Fruit fly (Drosophila melanogaster) whole organism, embryonic: ENCODE data around the gene CG13810.

Source experiments
- Aef1 ChIP-seq: fragments of 200-800 bp; sonication (Bioruptor generic); IDR thresholded peaks from 3 replicates; pipeline ENCODE4 v1.3.6; 2022; ENCODE audit warnings: missing biosample characterization, missing genetic modification characterization
- Atf-2 ChIP-seq: fragments of 200-800 bp; sonication (Bioruptor generic); optimal IDR thresholded peaks from 2 replicates; lab custom pipeline; 2016; ENCODE audit warnings: missing biosample characterization, missing genetic modification characterization
- Blimp-1 ChIP-seq: fragments of 200-800 bp; sonication (Bioruptor generic); optimal IDR thresholded peaks from 3 replicates; lab custom pipeline; 2018; ENCODE audit warnings: missing biosample characterization, missing genetic modification characterization, mild to moderate bottlenecking, moderate library complexity, missing genetic modification reagents
- CG10209 ChIP-seq: fragments of 200-800 bp; sonication (Bioruptor generic); optimal IDR thresholded peaks from 3 replicates; lab custom pipeline; 2017; ENCODE audit warnings: missing biosample characterization, mild to moderate bottlenecking, missing genetic modification characterization, missing genetic modification reagents
- CG11456 ChIP-seq: fragments of 200-800 bp; sonication (Bioruptor generic); IDR thresholded peaks from 3 replicates; pipeline ENCODE4 v1.3.6; 2022; ENCODE audit warnings: missing biosample characterization, missing genetic modification characterization
- CG12659 ChIP-seq: fragments of 200-800 bp; sonication (Bioruptor generic); optimal IDR thresholded peaks from 3 replicates; lab custom pipeline; 2017; ENCODE audit warnings: mild to moderate bottlenecking, missing biosample characterization, missing genetic modification reagents, missing genetic modification characterization
- CG13424 ChIP-seq: fragments of 200-800 bp; sonication (Bioruptor generic); optimal IDR thresholded peaks from 2 replicates; lab custom pipeline; 2019; ENCODE audit warnings: missing biosample characterization, mild to moderate bottlenecking, missing genetic modification characterization, moderate library complexity
- CG14441 ChIP-seq: fragments of 200-800 bp; sonication (Bioruptor generic); IDR thresholded peaks from 2 replicates; pipeline ENCODE4 v1.3.6; 2022; ENCODE audit warnings: missing biosample characterization, missing genetic modification characterization
- CG14860 ChIP-seq: fragments of 200-800 bp; sonication (Bioruptor generic); IDR thresholded peaks from 3 replicates; pipeline ENCODE4 v1.3.6; 2022; ENCODE audit warnings: missing biosample characterization, missing genetic modification characterization; ENCODE audit not compliant: partially characterized antibody
- CG17385 ChIP-seq: fragments of 200-800 bp; sonication (Bioruptor generic); optimal IDR thresholded peaks from 3 replicates; lab custom pipeline; 2018; ENCODE audit warnings: missing biosample characterization, mild to moderate bottlenecking, missing genetic modification characterization
- CG2678 ChIP-seq: fragments of 200-800 bp; sonication (Bioruptor generic); optimal IDR thresholded peaks from 3 replicates; lab custom pipeline; 2019; ENCODE audit warnings: missing biosample characterization, mild to moderate bottlenecking, missing genetic modification characterization, moderate library complexity
- CG31441 ChIP-seq: fragments of 200-800 bp; sonication (Bioruptor generic); IDR thresholded peaks from 2 replicates; pipeline ENCODE4 v1.3.6; 2022; ENCODE audit warnings: missing biosample characterization, missing genetic modification characterization
- CG3838 ChIP-seq: fragments of 200-800 bp; sonication (Bioruptor generic); optimal IDR thresholded peaks from 3 replicates; lab custom pipeline; 2016; ENCODE audit warnings: missing biosample characterization, missing genetic modification characterization
- CG3995 ChIP-seq: fragments of 200-800 bp; sonication (Bioruptor generic); optimal IDR thresholded peaks from 3 replicates; lab custom pipeline; 2016; ENCODE audit warnings: missing biosample characterization, missing genetic modification characterization
- CG4328 ChIP-seq: fragments of 200-800 bp; sonication (Bioruptor generic); optimal IDR thresholded peaks from 3 replicates; lab custom pipeline; 2017; ENCODE audit warnings: missing biosample characterization, missing genetic modification reagents, missing genetic modification characterization
- CG5180 ChIP-seq: fragments of 200-800 bp; sonication (Bioruptor generic); optimal IDR thresholded peaks from 3 replicates; lab custom pipeline; 2017; ENCODE audit warnings: missing biosample characterization, missing genetic modification characterization, mild to moderate bottlenecking, moderate library complexity, missing genetic modification reagents
- CG6765 ChIP-seq: fragments of 200-800 bp; sonication (Bioruptor generic); optimal IDR thresholded peaks from 3 replicates; lab custom pipeline; 2017; ENCODE audit warnings: missing biosample characterization, mild to moderate bottlenecking, missing genetic modification characterization
- CG7556 ChIP-seq: fragments of 200-800 bp; sonication (Bioruptor generic); optimal IDR thresholded peaks from 2 replicates; lab custom pipeline; 2017; ENCODE audit warnings: missing biosample characterization, mild to moderate bottlenecking, missing genetic modification characterization
- CG7839 ChIP-seq: fragments of 200-800 bp; sonication (Bioruptor generic); optimal IDR thresholded peaks from 3 replicates; lab custom pipeline; 2018; ENCODE audit warnings: missing biosample characterization, mild to moderate bottlenecking, missing genetic modification characterization, moderate library complexity
- CG8388 ChIP-seq: fragments of 200-800 bp; sonication (Bioruptor generic); optimal IDR thresholded peaks from 2 replicates; lab custom pipeline; 2019; ENCODE audit warnings: missing biosample characterization, mild to moderate bottlenecking, missing genetic modification characterization, moderate library complexity
- CG9932 ChIP-seq: fragments of 200-800 bp; sonication (Bioruptor generic); IDR thresholded peaks from 2 replicates; pipeline ENCODE4 v1.3.6; 2022; ENCODE audit warnings: missing biosample characterization, missing genetic modification characterization
- Dp ChIP-seq: fragments of 200-800 bp; sonication (Bioruptor generic); optimal IDR thresholded peaks from 2 replicates; lab custom pipeline; 2018; ENCODE audit warnings: missing biosample characterization, mild to moderate bottlenecking, missing genetic modification characterization, moderate library complexity
- Hsf ChIP-seq: fragments of 200-800 bp; sonication (Bioruptor generic); optimal IDR thresholded peaks from 3 replicates; lab custom pipeline; 2016; ENCODE audit warnings: missing biosample characterization, missing genetic modification characterization
- Meics ChIP-seq: fragments of 200-800 bp; sonication (Bioruptor generic); optimal IDR thresholded peaks from 2 replicates; lab custom pipeline; 2017; ENCODE audit warnings: missing biosample characterization, mild to moderate bottlenecking, missing genetic modification characterization
- Optix ChIP-seq: fragments of 200-800 bp; sonication (Bioruptor generic); IDR thresholded peaks from 3 replicates; pipeline ENCODE4 v1.3.6; 2022; ENCODE audit warnings: missing biosample characterization, missing genetic modification characterization
- PHDP ChIP-seq: fragments of 200-800 bp; sonication (Bioruptor generic); optimal IDR thresholded peaks from 3 replicates; lab custom pipeline; 2018; ENCODE audit warnings: missing biosample characterization, mild to moderate bottlenecking, missing genetic modification characterization, moderate library complexity
- Poxn ChIP-seq: fragments of 200-800 bp; sonication (Bioruptor generic); IDR thresholded peaks from 2 replicates; pipeline ENCODE4 v1.3.6; 2022; ENCODE audit warnings: missing biosample characterization, missing genetic modification characterization
- Six4 ChIP-seq: fragments of 200-800 bp; sonication (Bioruptor generic); optimal IDR thresholded peaks from 2 replicates; lab custom pipeline; 2016; ENCODE audit warnings: missing biosample characterization, missing genetic modification characterization
- Taf1 ChIP-seq: fragments of 200-800 bp; sonication (Bioruptor generic); IDR thresholded peaks from 2 replicates; pipeline ENCODE4 v1.3.6; 2022; ENCODE audit warnings: missing biosample characterization, missing genetic modification characterization
- Xrp1 ChIP-seq: fragments of 200-800 bp; sonication (Bioruptor generic); IDR thresholded peaks from 2 replicates; pipeline ENCODE4 v1.3.6; 2022; ENCODE audit warnings: missing biosample characterization, missing genetic modification characterization
- bab2 ChIP-seq: fragments of 200-800 bp; sonication (Bioruptor generic); optimal IDR thresholded peaks from 2 replicates; lab custom pipeline; 2016; ENCODE audit warnings: missing biosample characterization, missing genetic modification characterization
- bsh ChIP-seq, 2 experiments: fragments of 200-800 bp; sonication (Bioruptor generic); optimal IDR thresholded peaks; 2 replicates each; lab custom pipeline; 2017 to 2018; ENCODE audit warnings: mild to moderate bottlenecking in 2 of 2, missing biosample characterization in 2 of 2, missing genetic modification characterization in 2 of 2, moderate library complexity in 1 of 2
- corto ChIP-seq: fragments of 200-800 bp; sonication (Bioruptor generic); optimal IDR thresholded peaks from 2 replicates; lab custom pipeline; 2016; ENCODE audit warnings: missing biosample characterization, mild to moderate bottlenecking, missing genetic modification characterization, moderate library complexity
- croc ChIP-seq: fragments of 200-800 bp; sonication (Bioruptor generic); conservative IDR thresholded peaks from 3 replicates; pipeline ENCODE4 v1.3.6; 2022; ENCODE audit warnings: missing biosample characterization, missing genetic modification characterization
- crol ChIP-seq: fragments of 200-800 bp; sonication (Bioruptor generic); IDR thresholded peaks from 2 replicates; pipeline ENCODE4 v1.3.6; 2022; ENCODE audit warnings: missing biosample characterization, missing genetic modification characterization
- dmrt99B ChIP-seq: fragments of 200-800 bp; sonication (Bioruptor generic); optimal IDR thresholded peaks from 2 replicates; lab custom pipeline; 2018; ENCODE audit warnings: missing biosample characterization, mild to moderate bottlenecking, missing genetic modification characterization, moderate library complexity
- esg ChIP-seq: fragments of 200-800 bp; sonication (Bioruptor generic); conservative IDR thresholded peaks from 2 replicates; pipeline ENCODE4 v1.3.6; 2022; ENCODE audit warnings: missing biosample characterization, missing genetic modification characterization
- fd102C ChIP-seq: fragments of 200-800 bp; sonication (Bioruptor generic); optimal IDR thresholded peaks from 2 replicates; lab custom pipeline; 2018; ENCODE audit warnings: missing biosample characterization, mild to moderate bottlenecking, missing genetic modification characterization, moderate library complexity
- fd64A ChIP-seq: fragments of 200-800 bp; sonication (Bioruptor generic); optimal IDR thresholded peaks from 3 replicates; lab custom pipeline; 2018; ENCODE audit warnings: missing biosample characterization, mild to moderate bottlenecking, missing genetic modification characterization
- hkb ChIP-seq, 2 experiments: fragments of 200-800 bp in 1 of 2; fragments of >200 bp in 1 of 2; sonication (Bioruptor generic) in 1 of 2; IDR thresholded peaks in 1 of 2; optimal IDR thresholded peaks in 1 of 2; 2 replicates each; pipeline versions ENCODE4 v1.3.6 to Lab custom; 2017 to 2022; ENCODE audit warnings: missing biosample characterization in 1 of 2, missing genetic modification characterization in 1 of 2
- nmo ChIP-seq: fragments of 200-800 bp; sonication (Bioruptor generic); optimal IDR thresholded peaks from 2 replicates; lab custom pipeline; 2018; ENCODE audit warnings: missing biosample characterization, mild to moderate bottlenecking, missing genetic modification characterization, moderate library complexity
- pnt ChIP-seq: fragments of 200-800 bp; sonication (Bioruptor generic); optimal IDR thresholded peaks from 3 replicates; lab custom pipeline; 2016; ENCODE audit warnings: missing biosample characterization, missing genetic modification characterization
- pros ChIP-seq: fragments of 200-800 bp; sonication (Bioruptor generic); optimal IDR thresholded peaks from 3 replicates; lab custom pipeline; 2019; ENCODE audit warnings: missing biosample characterization, mild to moderate bottlenecking, missing genetic modification characterization, moderate library complexity
- psq ChIP-seq: fragments of 200-800 bp; sonication (Bioruptor generic); optimal IDR thresholded peaks from 2 replicates; lab custom pipeline; 2017; ENCODE audit warnings: missing biosample characterization, missing genetic modification characterization
- seq ChIP-seq: fragments of 200-800 bp; sonication (Bioruptor generic); IDR thresholded peaks from 2 replicates; pipeline ENCODE4 v1.3.6; 2022; ENCODE audit warnings: missing biosample characterization, missing genetic modification characterization
- so ChIP-seq: fragments of 200-800 bp; sonication (Bioruptor generic); IDR thresholded peaks from 3 replicates; pipeline ENCODE4 v1.3.6; 2022; ENCODE audit warnings: missing biosample characterization, missing genetic modification characterization
- sob ChIP-seq: fragments of 200-800 bp; sonication (Bioruptor generic); IDR thresholded peaks from 2 replicates; pipeline ENCODE4 v1.3.6; 2022; ENCODE audit warnings: missing biosample characterization, missing genetic modification characterization
- tgo ChIP-seq: fragments of 200-800 bp; sonication (Bioruptor generic); IDR thresholded peaks from 3 replicates; pipeline ENCODE4 v1.3.6; 2022; ENCODE audit warnings: missing biosample characterization, missing genetic modification characterization
- vvl ChIP-seq: fragments of 200-800 bp; sonication (Bioruptor generic); IDR thresholded peaks from 2 replicates; pipeline ENCODE4 v1.3.6; 2022; ENCODE audit warnings: missing biosample characterization, missing genetic modification characterization

Gene CG13810

dm6 chr3L:2164805-2165204, 20.9 kb upstream of the CG13810 start (continued):
- TF ChIP-seq croc (GFP tag; lab: Robert Waterston, UW) (0 out of 3 replicates have a peak, but pooled peaks have one; percentile 14), tgo (GFP tag; lab: Robert Waterston, UW) (peak; percentile 53; the same call in 2 of the 3 replicates), crol (GFP tag; lab: Robert Waterston, UW) (no peak), Xrp1 (GFP tag; lab: Robert Waterston, UW) (peak; percentile 15; the same call in 1 of the 2 replicates), CG2678 (tag; lab: Kevin White, UChicago) (peak; percentile 44), sob (GFP tag; lab: Robert Waterston, UW) (peak; percentile 48; the same call in 1 of the 2 replicates), corto (no peak), Hsf (GFP tag; lab: Kevin White, UChicago) (peak; percentile 4), Blimp-1 (GFP tag; lab: Kevin White, UChicago) (peak; percentile 10), CG14441 (GFP tag; lab: Robert Waterston, UW) (peak; percentile 34; the same call in 1 of the 2 replicates), seq (GFP tag; lab: Robert Waterston, UW) (0 out of 2 replicates have a peak, but pooled peaks have one; percentile 25), CG9932 (peak; percentile 22; the same call in 1 of the 2 replicates), CG14860 (GFP tag; lab: Robert Waterston, UW) (no peak), dmrt99B (peak; percentile 58), PHDP (tag; lab: Kevin White, UChicago) (peak; percentile 20), vvl (GFP tag; lab: Robert Waterston, UW) (peak; percentile 74), so (GFP tag; lab: Robert Waterston, UW) (0 out of 3 replicates have a peak, but pooled peaks have one; percentile 35), hkb (optimal IDR thresholded peaks at IDR 0.05; lab: Kevin White, UChicago) (no peak), hkb (GFP tag; IDR thresholded peaks at IDR 0.05; lab: Robert Waterston, UW) (0 out of 2 replicates have a peak, but pooled peaks have one; percentile 54), CG13424 (tag; lab: Kevin White, UChicago) (peak; percentile 33), CG7839 (tag; lab: Kevin White, UChicago) (peak; percentile 44), CG11456 (GFP tag; lab: Robert Waterston, UW) (0 out of 3 replicates have a peak, but pooled peaks have one; percentile 41), CG8388 (GFP tag; lab: Kevin White, UChicago) (no peak), bsh (GFP tag; optimal IDR thresholded peaks at IDR 0.05; lab: Kevin White, UChicago) (peak in 1 of 2 experiments; percentile 38), CG10209 (GFP tag; lab: Kevin White, UChicago) (no peak), pros (GFP tag; lab: Kevin White, UChicago) (no peak), CG31441 (GFP tag; lab: Robert Waterston, UW) (0 out of 2 replicates have a peak, but pooled peaks have one; percentile 19), Poxn (GFP tag; lab: Robert Waterston, UW) (no peak), Optix (GFP tag; lab: Robert Waterston, UW) (peak; percentile 49; the same call in 1 of the 3 replicates), pnt (no peak), Meics (GFP tag; lab: Kevin White, UChicago) (peak; percentile 19), Dp (GFP tag; lab: Kevin White, UChicago) (no peak), bab2 (GFP tag; lab: Kevin White, UChicago) (peak; percentile 17), nmo (GFP tag; lab: Kevin White, UChicago) (peak; percentile 15), Atf-2 (GFP tag; lab: Kevin White, UChicago) (no peak), fd102C (GFP tag; lab: Kevin White, UChicago) (no peak), Taf1 (GFP tag; lab: Robert Waterston, UW) (0 out of 2 replicates have a peak, but pooled peaks have one; percentile 12)
- TF ChIP-seq, all 482 proteins: peak for 84

- TF ChIP-seq psq (GFP tag; lab: Kevin White, UChicago) (no peak), Six4 (GFP tag; lab: Kevin White, UChicago) (no peak), esg (GFP tag; lab: Robert Waterston, UW) (no peak), CG7556 (no peak), CG6765 (GFP tag; lab: Kevin White, UChicago) (no peak), CG4328 (GFP tag; lab: Kevin White, UChicago) (no peak), CG5180 (GFP tag; lab: Kevin White, UChicago) (no peak), CG3995 (GFP tag; lab: Kevin White, UChicago) (peak; percentile 80), CG17385 (GFP tag; lab: Kevin White, UChicago) (no peak), CG12659 (GFP tag; lab: Kevin White, UChicago) (no peak), Poxn (GFP tag; lab: Robert Waterston, UW) (no peak), fd64A (GFP tag; lab: Kevin White, UChicago) (no peak), CG3838 (GFP tag; lab: Kevin White, UChicago) (no peak), Aef1 (no peak)
Observed at dm6 chr3L:2166776-2167175, 19.0 kb upstream of the CG13810 start.
